Worm (Caenorhabditis elegans): Measurements from ENCODE around the gene mtss-1.

- TF ChIP-seq pha-4 (tag; optimal IDR thresholded peaks at IDR 0.05), result no peak
- no peak for TF ChIP-seq nhr-237 (tag; optimal IDR thresholded peaks at IDR 0.05)
- TF ChIP-seq unc-62 (GFP tag; optimal IDR thresholded peaks at IDR 0.05), result no peak
- no peak for TF ChIP-seq snpc-4 (tag; optimal IDR thresholded peaks at IDR 0.05)
- TF ChIP-seq ceh-39 (tag; optimal IDR thresholded peaks at IDR 0.05), result no peak
- no peak for TF ChIP-seq lsy-2 (tag; optimal IDR thresholded peaks at IDR 0.05)
- no peak for TF ChIP-seq unc-120 (tag; optimal IDR thresholded peaks at IDR 0.05; ENCODE audit: poor library complexity, severe bottlenecking)
- TF ChIP-seq lin-13 (tag; optimal IDR thresholded peaks at IDR 0.05), result no peak
- no peak for TF ChIP-seq ztf-11 (tag; optimal IDR thresholded peaks at IDR 0.05)
- no peak for TF ChIP-seq unc-39 (tag; optimal IDR thresholded peaks at IDR 0.05)
- no peak for TF ChIP-seq sptf-1 (tag; optimal IDR thresholded peaks at IDR 0.05)
- TF ChIP-seq nhr-76 (tag; optimal IDR thresholded peaks at IDR 0.05), result no peak
- TF ChIP-seq nhr-28 (tag; optimal IDR thresholded peaks at IDR 0.05), result no peak
Measured at ce11 chrIII:8780473-8780872, 12.4 kb downstream of the mtss-1 start.
